Worm (Caenorhabditis elegans): Measurements from ENCODE around the gene fbxb-45.
A peak's percentile ranks its signal among the peaks of the same experiment; 100 is the strongest.

The fbxb-45 gene

DNA sequence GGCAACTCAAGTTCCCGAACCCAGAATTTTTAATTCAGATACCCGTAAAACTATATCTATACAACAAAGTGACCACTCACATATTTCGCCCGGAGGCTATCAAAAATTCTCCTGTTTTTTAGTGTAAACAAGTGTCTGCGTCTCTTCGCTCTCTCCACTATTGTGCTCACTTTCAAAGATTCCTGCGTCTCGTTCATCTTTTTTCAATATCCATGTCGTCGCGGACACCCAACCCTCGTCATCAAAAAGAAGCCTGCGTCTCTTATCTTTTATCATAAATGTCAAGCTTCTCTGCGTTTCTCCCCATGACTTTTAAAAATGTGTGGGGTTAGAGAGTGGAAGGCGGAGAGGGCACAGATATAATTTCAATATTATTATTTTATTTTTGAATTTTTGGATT, 41.1 kb upstream of the fbxb-45 start:
- no peak for TF ChIP-seq elt-1 (tag; optimal IDR thresholded peaks at IDR 0.05)
- TF ChIP-seq skn-1 (tag; optimal IDR thresholded peaks at IDR 0.05), result peak; percentile 81
- TF ChIP-seq sea-2 (GFP tag; optimal IDR thresholded peaks at IDR 0.05), result no peak
- TF ChIP-seq aly-2 (tag; optimal IDR thresholded peaks at IDR 0.05), result no peak
- no peak for TF ChIP-seq fos-1 (tag; optimal IDR thresholded peaks at IDR 0.05)
- no peak for TF ChIP-seq nhr-28 (tag; optimal IDR thresholded peaks at IDR 0.05)
- TF ChIP-seq nhr-23 (tag; optimal IDR thresholded peaks at IDR 0.05), result no peak
- TF ChIP-seq ztf-11 (tag; optimal IDR thresholded peaks at IDR 0.05), result no peak
- no peak for TF ChIP-seq elt-2 (tag; optimal IDR thresholded peaks at IDR 0.05)
- TF ChIP-seq unc-62 (GFP tag; optimal IDR thresholded peaks at IDR 0.05), result no peak
- no peak for TF ChIP-seq jun-1 (tag; optimal IDR thresholded peaks at IDR 0.05)
- no peak for TF ChIP-seq pqm-1 (tag; optimal IDR thresholded peaks at IDR 0.05)
- no peak for TF ChIP-seq fkh-2 (tag; optimal IDR thresholded peaks at IDR 0.05)
- TF ChIP-seq nhr-67 (tag; optimal IDR thresholded peaks at IDR 0.05), result no peak
- TF ChIP-seq pha-4 (tag; optimal IDR thresholded peaks at IDR 0.05), result peak; percentile 35
- TF ChIP-seq hmg-11 (tag; optimal IDR thresholded peaks at IDR 0.05), result peak; percentile 59
- peak; percentile 32 for TF ChIP-seq snpc-4 (tag; optimal IDR thresholded peaks at IDR 0.05)
- TF ChIP-seq lin-39 (tag; optimal IDR thresholded peaks at IDR 0.05), result peak; percentile 11
- TF ChIP-seq egl-27 (tag; optimal IDR thresholded peaks at IDR 0.05), result no peak
- TF ChIP-seq nfya-1 (tag; optimal IDR thresholded peaks at IDR 0.05; ENCODE audit: insufficient read depth), result peak; percentile 61
- TF ChIP-seq unc-39 (tag; optimal IDR thresholded peaks at IDR 0.05), result no peak
- no peak for TF ChIP-seq R02D3.7 (tag; optimal IDR thresholded peaks at IDR 0.05)
- TF ChIP-seq egl-5 (tag; optimal IDR thresholded peaks at IDR 0.05), result peak; percentile 57
- TF ChIP-seq ceh-28 (tag; optimal IDR thresholded peaks at IDR 0.05), result no peak
- no peak for TF ChIP-seq lsy-12 (tag; optimal IDR thresholded peaks at IDR 0.05)
- TF ChIP-seq lin-15B (tag; optimal IDR thresholded peaks at IDR 0.05), result peak; percentile 10
- TF ChIP-seq fkh-10 (GFP tag; optimal IDR thresholded peaks at IDR 0.05), result no peak
- no peak for TF ChIP-seq tbx-2 (tag; optimal IDR thresholded peaks at IDR 0.05)
- TF ChIP-seq nhr-11 (tag; optimal IDR thresholded peaks at IDR 0.05), result no peak
- TF ChIP-seq zag-1 (tag; optimal IDR thresholded peaks at IDR 0.05), result no peak
- TF ChIP-seq ztf-4 (tag; optimal IDR thresholded peaks at IDR 0.05), result no peak
- TF ChIP-seq eor-1 (tag; optimal IDR thresholded peaks at IDR 0.05), result no peak
- no peak for TF ChIP-seq ceh-82 (tag; optimal IDR thresholded peaks at IDR 0.05)
- TF ChIP-seq nhr-43 (tag; optimal IDR thresholded peaks at IDR 0.05; ENCODE audit: poor library complexity, severe bottlenecking), result no peak
- TF ChIP-seq nhr-76 (tag; optimal IDR thresholded peaks at IDR 0.05), result no peak
- TF ChIP-seq ZK546.5 (tag; optimal IDR thresholded peaks at IDR 0.05), result no peak

DNA sequence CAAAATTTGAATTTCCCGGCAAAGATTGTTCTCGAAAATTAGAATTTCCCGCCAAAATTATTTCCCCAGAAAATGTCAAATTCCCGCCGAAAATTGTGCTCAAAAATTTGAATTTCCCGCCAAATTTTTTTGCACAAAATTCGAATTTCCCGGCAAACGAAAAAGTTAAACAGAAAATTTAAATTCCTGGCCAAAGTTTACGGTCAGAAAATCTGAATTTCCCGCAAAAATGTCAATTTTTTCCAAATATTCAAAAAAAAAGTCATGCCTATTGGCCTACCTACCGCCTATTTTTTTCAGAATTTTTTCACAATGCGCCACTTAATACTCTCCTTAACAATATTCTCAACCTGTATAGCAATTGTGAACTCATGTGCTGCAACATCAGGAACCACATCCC, 39.0 kb upstream of the fbxb-45 start, which contains the start of gene K02E7.1:
K02E7.1 (plus strand) TSS at position 301 of the 400 bp plus-strand sequence.
- TF ChIP-seq nhr-43 (tag; optimal IDR thresholded peaks at IDR 0.05; ENCODE audit: poor library complexity, severe bottlenecking) (no peak), snpc-4 (tag; optimal IDR thresholded peaks at IDR 0.05) (no peak), fos-1 (tag; optimal IDR thresholded peaks at IDR 0.05) (no peak), nhr-25 (tag; optimal IDR thresholded peaks at IDR 0.05) (no peak), eor-1 (tag; optimal IDR thresholded peaks at IDR 0.05) (no peak), elt-3 (tag; optimal IDR thresholded peaks at IDR 0.05) (no peak), R02D3.7 (tag; optimal IDR thresholded peaks at IDR 0.05) (no peak), ceh-9 (tag; optimal IDR thresholded peaks at IDR 0.05) (no peak), nhr-11 (tag; optimal IDR thresholded peaks at IDR 0.05) (no peak), zag-1 (tag; optimal IDR thresholded peaks at IDR 0.05) (no peak), nhr-67 (tag; optimal IDR thresholded peaks at IDR 0.05) (no peak), nhr-28 (tag; optimal IDR thresholded peaks at IDR 0.05) (no peak), lsy-12 (tag; optimal IDR thresholded peaks at IDR 0.05) (no peak), ama-1 (optimal IDR thresholded peaks at IDR 0.05) (no peak)

- TF ChIP-seq mdl-1 (tag; optimal IDR thresholded peaks at IDR 0.05), result no peak
- TF ChIP-seq pha-4 (tag; optimal IDR thresholded peaks at IDR 0.05), result no peak
- TF ChIP-seq aly-2 (tag; optimal IDR thresholded peaks at IDR 0.05), result no peak
- no peak for TF ChIP-seq snpc-4 (tag; optimal IDR thresholded peaks at IDR 0.05)
- TF ChIP-seq nhr-77 (tag; optimal IDR thresholded peaks at IDR 0.05), result no peak
- no peak for TF ChIP-seq nhr-237 (tag; optimal IDR thresholded peaks at IDR 0.05)
- TF ChIP-seq fkh-2 (tag; optimal IDR thresholded peaks at IDR 0.05), result no peak
- TF ChIP-seq sea-2 (GFP tag; optimal IDR thresholded peaks at IDR 0.05), result no peak
- TF ChIP-seq nhr-11 (tag; optimal IDR thresholded peaks at IDR 0.05), result no peak
- TF ChIP-seq hmg-11 (tag; optimal IDR thresholded peaks at IDR 0.05), result no peak
- TF ChIP-seq nhr-23 (tag; optimal IDR thresholded peaks at IDR 0.05), result no peak
- no peak for TF ChIP-seq zag-1 (tag; optimal IDR thresholded peaks at IDR 0.05)
- TF ChIP-seq ama-1 (optimal IDR thresholded peaks at IDR 0.05), result no peak
- no peak for TF ChIP-seq nhr-76 (tag; optimal IDR thresholded peaks at IDR 0.05)
Measured at ce11 chrII:1075424-1075823, 31.6 kb upstream of the fbxb-45 start, which contains the start of gene K02E7.11. K02E7.11 (minus strand) TSS chrII:1075524.

Measured in whole organism, L3 larva.